Worm (Caenorhabditis elegans) whole organism, young adult: ENCODE measurements around the gene rgs-2.

Source experiments
- B0035.1 ChIP-seq: sonication (generic microtip); optimal IDR thresholded peaks from 2 replicates; lab custom pipeline; 2016; ENCODE audit warnings: missing genetic modification characterization, mild to moderate bottlenecking, missing compliant biosample characterization, missing genotype, missing genetic modification reagents
- B0336.3 ChIP-seq: fragments of 200-800 bp; sonication (Bioruptor generic); IDR thresholded peaks from 2 replicates; pipeline ENCODE4 v1.3.6; 2022; ENCODE audit warnings: missing genetic modification characterization, missing compliant biosample characterization
- F10E7.11 ChIP-seq: sonication (generic microtip); optimal IDR thresholded peaks from 2 replicates; lab custom pipeline; 2017; ENCODE audit warnings: mild to moderate bottlenecking, missing genetic modification characterization, moderate library complexity, missing compliant biosample characterization
- F22D6.2 ChIP-seq: sonication (generic microtip); optimal IDR thresholded peaks from 2 replicates; lab custom pipeline; 2016; ENCODE audit warnings: mild to moderate bottlenecking, missing genetic modification characterization, missing compliant biosample characterization
- F49E8.2 ChIP-seq: sonication (generic microtip); optimal IDR thresholded peaks from 3 replicates; lab custom pipeline; 2017; ENCODE audit warnings: missing genetic modification characterization, mild to moderate bottlenecking, missing compliant biosample characterization, antibody characterized with exemption, moderate library complexity; ENCODE audit not compliant: insufficient read depth
- K11D2.4 ChIP-seq: fragments of 200-800 bp; sonication (Bioruptor generic); IDR thresholded peaks from 2 replicates; pipeline ENCODE4 v1.3.6; 2022; ENCODE audit warnings: missing genetic modification reagents, missing genetic modification characterization, missing compliant biosample characterization
- K12H6.12 ChIP-seq: fragments of 200-800 bp; sonication (Bioruptor generic); optimal IDR thresholded peaks from 2 replicates; lab custom pipeline; 2018; ENCODE audit warnings: mild to moderate bottlenecking, missing genetic modification characterization, missing compliant biosample characterization
- T07F8.4 ChIP-seq: sonication (generic microtip); optimal IDR thresholded peaks from 2 replicates; lab custom pipeline; 2016; ENCODE audit warnings: mild to moderate bottlenecking, missing genetic modification characterization, moderate library complexity, missing compliant biosample characterization
- Y53F4B.3 ChIP-seq: fragments of 200-800 bp; sonication (Bioruptor generic); IDR thresholded peaks from 2 replicates; pipeline ENCODE4 v1.3.6; 2022; ENCODE audit warnings: missing genetic modification reagents, missing genetic modification characterization, missing compliant biosample characterization
- Y56A3A.18 ChIP-seq: fragments of 200-800 bp; sonication (Bioruptor generic); IDR thresholded peaks from 2 replicates; pipeline ENCODE4 v1.3.6; 2022; ENCODE audit warnings: missing genetic modification reagents, missing genetic modification characterization, missing compliant biosample characterization
- ZK185.1 ChIP-seq: sonication (generic microtip); optimal IDR thresholded peaks from 2 replicates; lab custom pipeline; 2016; ENCODE audit warnings: mild to moderate bottlenecking, missing genetic modification characterization, missing compliant biosample characterization; ENCODE audit not compliant: poor library complexity, severe bottlenecking
- akir-1 ChIP-seq: fragments of 200-800 bp; sonication (Bioruptor generic); optimal IDR thresholded peaks from 2 replicates; lab custom pipeline; 2018; ENCODE audit warnings: mild to moderate bottlenecking, missing genetic modification characterization, moderate library complexity, missing compliant biosample characterization
- ama-1 ChIP-seq, 3 experiments: fragments of 150-350 bp in 1 of 3; sonication (generic microtip) in 2 of 3; optimal IDR thresholded peaks; 2 replicates each; lab custom pipeline; 2014 to 2018; ENCODE audit warnings: missing biosample characterization in 2 of 3, missing genetic modification characterization in 2 of 3, missing genetic modification reagents in 2 of 3
- attf-5 ChIP-seq: fragments of 200-800 bp; sonication (Bioruptor generic); optimal IDR thresholded peaks from 2 replicates; lab custom pipeline; 2018; ENCODE audit warnings: mild to moderate bottlenecking, missing genetic modification characterization, missing compliant biosample characterization
- cebp-1 ChIP-seq, 2 experiments: fragments of 200-800 bp in 1 of 2; sonication (Bioruptor generic) in 1 of 2; sonication (generic microtip) in 1 of 2; IDR thresholded peaks in 1 of 2; optimal IDR thresholded peaks in 1 of 2; 2 replicates each; pipeline versions ENCODE4 v1.3.6 to Lab custom; 2017 to 2022; ENCODE audit warnings: missing compliant biosample characterization in 2 of 2, missing genetic modification characterization in 2 of 2, mild to moderate bottlenecking in 1 of 2, missing genetic modification reagents in 1 of 2, moderate library complexity in 1 of 2
- ceh-100 ChIP-seq: fragments of 200-800 bp; sonication (Bioruptor generic); IDR thresholded peaks from 2 replicates; pipeline ENCODE4 v1.3.6; 2022; ENCODE audit warnings: missing genetic modification reagents, missing genetic modification characterization, missing compliant biosample characterization
- ceh-27 ChIP-seq: fragments of 200-800 bp; sonication (Bioruptor generic); optimal IDR thresholded peaks from 2 replicates; lab custom pipeline; 2018; ENCODE audit warnings: mild to moderate bottlenecking, missing genetic modification characterization, moderate library complexity, missing compliant biosample characterization
- chd-7 ChIP-seq: sonication (generic microtip); optimal IDR thresholded peaks from 2 replicates; lab custom pipeline; 2016; ENCODE audit warnings: mild to moderate bottlenecking, missing genetic modification characterization, moderate library complexity, missing compliant biosample characterization
- dpff-1 ChIP-seq: sonication (generic microtip); optimal IDR thresholded peaks from 2 replicates; lab custom pipeline; 2017; ENCODE audit warnings: mild to moderate bottlenecking, missing genetic modification characterization, missing compliant biosample characterization
- egrh-3 ChIP-seq: fragments of 200-800 bp; sonication (Bioruptor generic); IDR thresholded peaks from 2 replicates; pipeline ENCODE4 v1.3.6; 2022; ENCODE audit warnings: missing genetic modification reagents, missing genetic modification characterization, missing compliant biosample characterization
- ekl-4 ChIP-seq: fragments of 200-800 bp; sonication (Bioruptor generic); IDR thresholded peaks from 2 replicates; pipeline ENCODE4 v1.3.6; 2022; ENCODE audit warnings: missing genetic modification reagents, missing genetic modification characterization, missing compliant biosample characterization
- hsf-1 ChIP-seq: fragments of 200-800 bp; sonication (Bioruptor generic); IDR thresholded peaks from 2 replicates; pipeline ENCODE4 v1.3.6; 2022; ENCODE audit warnings: missing genetic modification reagents, missing genetic modification characterization, missing compliant biosample characterization
- lin-40 ChIP-seq: sonication (generic microtip); optimal IDR thresholded peaks from 2 replicates; lab custom pipeline; 2016; ENCODE audit warnings: missing genetic modification characterization, mild to moderate bottlenecking, missing compliant biosample characterization, missing genotype, missing genetic modification reagents
- lir-1 ChIP-seq: fragments of 200-800 bp; sonication (Bioruptor generic); conservative IDR thresholded peaks from 2 replicates; pipeline ENCODE4 v1.3.6; 2022; ENCODE audit warnings: missing genetic modification reagents, missing genetic modification characterization, missing compliant biosample characterization
- lsl-1 ChIP-seq: fragments of 200-800 bp; sonication (Bioruptor generic); optimal IDR thresholded peaks from 2 replicates; lab custom pipeline; 2018; ENCODE audit warnings: mild to moderate bottlenecking, missing genetic modification characterization, moderate library complexity, missing compliant biosample characterization
- madf-10 ChIP-seq: sonication (generic microtip); optimal IDR thresholded peaks from 2 replicates; lab custom pipeline; 2016; ENCODE audit warnings: mild to moderate bottlenecking, missing genetic modification characterization, missing compliant biosample characterization
- mcd-1 ChIP-seq: fragments of 200-800 bp; sonication (Bioruptor generic); IDR thresholded peaks from 2 replicates; pipeline ENCODE4 v1.3.6; 2022; ENCODE audit warnings: missing genetic modification reagents, missing genetic modification characterization, missing compliant biosample characterization
- mxl-1 ChIP-seq: sonication (generic microtip); optimal IDR thresholded peaks from 2 replicates; lab custom pipeline; 2016; ENCODE audit warnings: missing genetic modification characterization, missing compliant biosample characterization
- nfyb-1 ChIP-seq: fragments of 200-800 bp; sonication (Bioruptor generic); IDR thresholded peaks from 2 replicates; pipeline ENCODE4 v1.3.6; 2022; ENCODE audit warnings: missing genetic modification reagents, missing genetic modification characterization, missing compliant biosample characterization
- pbrm-1 ChIP-seq: fragments of 200-800 bp; sonication (Bioruptor generic); IDR thresholded peaks from 2 replicates; pipeline ENCODE4 v1.3.6; 2022; ENCODE audit warnings: missing genetic modification reagents, missing genetic modification characterization, missing compliant biosample characterization
- pha-4 ChIP-seq: fragments of 150-350 bp; sonication (generic microtip); optimal IDR thresholded peaks from 2 replicates; lab custom pipeline; 2014; ENCODE audit warnings: missing biosample characterization, missing genetic modification reagents, missing genetic modification characterization
- rcor-1 ChIP-seq: fragments of 200-800 bp; sonication (Bioruptor generic); IDR thresholded peaks from 2 replicates; pipeline ENCODE4 v1.3.6; 2022; ENCODE audit warnings: missing genetic modification reagents, missing genetic modification characterization, missing compliant biosample characterization
- rec-8 ChIP-seq, 2 experiments: sonication (generic microtip); optimal IDR thresholded peaks; 2 replicates each; lab custom pipeline; 2016; ENCODE audit warnings: mild to moderate bottlenecking in 2 of 2, missing genetic modification characterization in 2 of 2, missing genetic modification reagents in 2 of 2, missing genotype in 2 of 2, missing biosample characterization in 1 of 2, missing compliant biosample characterization in 1 of 2, moderate library complexity in 1 of 2
- rpc-1 ChIP-seq, 2 experiments: fragments of 150-350 bp in 1 of 2; sonication (generic microtip) in 1 of 2; optimal IDR thresholded peaks; 2 replicates each; lab custom pipeline; 2014 to 2018; ENCODE audit warnings: missing biosample characterization in 1 of 2, missing genetic modification characterization in 1 of 2, missing genetic modification reagents in 1 of 2, missing genotype in 1 of 2
- sdz-38 ChIP-seq: sonication (generic microtip); optimal IDR thresholded peaks from 2 replicates; lab custom pipeline; 2016; ENCODE audit warnings: missing genotype, missing genetic modification characterization, missing compliant biosample characterization
- sea-2 ChIP-seq: fragments of 200-800 bp; sonication (Bioruptor generic); IDR thresholded peaks from 2 replicates; pipeline ENCODE4 v1.3.6; 2022; ENCODE audit warnings: missing genetic modification characterization, missing compliant biosample characterization
- snpc-1.1 ChIP-seq: sonication (generic microtip); optimal IDR thresholded peaks from 2 replicates; lab custom pipeline; 2017; ENCODE audit warnings: missing genetic modification characterization, mild to moderate bottlenecking, missing compliant biosample characterization, antibody characterized with exemption, moderate library complexity, missing genotype, missing genetic modification reagents; ENCODE audit not compliant: insufficient read depth
- snpc-4 ChIP-seq, 5 experiments: fragments of 150-350 bp in 1 of 5; sonication (generic microtip) in 4 of 5; optimal IDR thresholded peaks; 2 replicates each; lab custom pipeline; 2014 to 2018; ENCODE audit warnings: missing genetic modification characterization in 5 of 5, missing biosample characterization in 3 of 5, antibody characterized with exemption in 2 of 5, mild to moderate bottlenecking in 2 of 5, missing compliant biosample characterization in 2 of 5, missing genotype in 2 of 5, moderate library complexity in 2 of 5, missing genetic modification reagents in 1 of 5
- somi-1 ChIP-seq: fragments of 200-800 bp; sonication (Bioruptor generic); optimal IDR thresholded peaks from 2 replicates; lab custom pipeline; 2018; ENCODE audit warnings: mild to moderate bottlenecking, missing genetic modification characterization, missing compliant biosample characterization
- tbp1 ChIP-seq: fragments of 200-800 bp; sonication (Bioruptor generic); optimal IDR thresholded peaks from 2 replicates; lab custom pipeline; 2018; ENCODE audit warnings: mild to moderate bottlenecking, missing genetic modification characterization, missing compliant biosample characterization
- zfh-2 ChIP-seq: fragments of 200-800 bp; sonication (Bioruptor generic); conservative IDR thresholded peaks from 2 replicates; pipeline ENCODE4 v1.3.6; 2022; ENCODE audit warnings: missing genetic modification reagents, missing genetic modification characterization, missing compliant biosample characterization
- ztf-26 ChIP-seq: sonication (generic microtip); optimal IDR thresholded peaks from 2 replicates; lab custom pipeline; 2017; ENCODE audit warnings: missing genetic modification characterization, missing compliant biosample characterization
- ztf-6 ChIP-seq: fragments of 200-800 bp; sonication (Bioruptor generic); IDR thresholded peaks from 2 replicates; pipeline ENCODE4 v1.3.6; 2022; ENCODE audit warnings: missing genetic modification reagents, missing genetic modification characterization, missing compliant biosample characterization

Gene rgs-2

DNA sequence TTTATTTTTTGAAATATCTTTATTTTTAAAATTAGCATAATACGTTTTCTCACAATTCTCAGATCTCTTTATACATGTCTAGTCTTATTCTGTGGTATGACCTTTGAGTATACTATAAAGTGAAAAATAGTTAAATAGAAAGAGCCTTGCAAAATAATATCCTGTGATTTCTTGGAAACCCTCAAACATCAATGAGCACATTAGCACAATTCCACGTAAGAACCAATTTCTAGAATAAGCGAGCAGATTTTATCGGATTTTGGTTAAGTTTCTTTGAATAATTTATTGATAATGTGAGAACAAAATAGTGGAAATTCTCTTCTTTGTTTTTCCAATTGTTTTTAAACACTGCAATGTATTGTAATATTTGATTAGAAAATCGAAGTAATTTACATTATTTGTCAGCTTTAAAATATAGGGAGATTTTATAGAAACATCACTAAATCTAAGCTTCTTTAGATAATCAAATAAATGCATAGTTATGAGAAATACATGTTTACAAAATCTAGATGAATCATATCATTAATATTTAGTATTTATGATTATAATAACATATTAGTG is 43.4 kb upstream of the rgs-2 start:
- TF ChIP-seq dpff-1 (tag; lab: Kevin White, UChicago) (no peak), nfyb-1 (no peak), F49E8.2 (no peak), snpc-1.1 (tag; lab: Kevin White, UChicago) (no peak), ztf-6 (GFP tag; lab: Robert Waterston, UW) (no peak), hsf-1 (GFP tag; lab: Robert Waterston, UW) (no peak), lir-1 (GFP tag; lab: Robert Waterston, UW) (no peak), K12H6.12 (tag; lab: Kevin White, UChicago) (no peak), sea-2 (GFP tag; lab: Robert Waterston, UW) (no peak), rpc-1 (optimal IDR thresholded peaks at IDR 0.05; lab: Kevin White, UChicago) (no peak), rpc-1 (tag; optimal IDR thresholded peaks at IDR 0.05; lab: Kevin White, UChicago) (no peak), pha-4 (tag; lab: Kevin White, UChicago) (no peak), sdz-38 (tag; lab: Kevin White, UChicago) (no peak), rec-8 (tag; optimal IDR thresholded peaks at IDR 0.05; lab: Kevin White, UChicago) (no peak), akir-1 (GFP tag; lab: Kevin White, UChicago) (no peak), F10E7.11 (tag; lab: Kevin White, UChicago) (no peak)

DNA sequence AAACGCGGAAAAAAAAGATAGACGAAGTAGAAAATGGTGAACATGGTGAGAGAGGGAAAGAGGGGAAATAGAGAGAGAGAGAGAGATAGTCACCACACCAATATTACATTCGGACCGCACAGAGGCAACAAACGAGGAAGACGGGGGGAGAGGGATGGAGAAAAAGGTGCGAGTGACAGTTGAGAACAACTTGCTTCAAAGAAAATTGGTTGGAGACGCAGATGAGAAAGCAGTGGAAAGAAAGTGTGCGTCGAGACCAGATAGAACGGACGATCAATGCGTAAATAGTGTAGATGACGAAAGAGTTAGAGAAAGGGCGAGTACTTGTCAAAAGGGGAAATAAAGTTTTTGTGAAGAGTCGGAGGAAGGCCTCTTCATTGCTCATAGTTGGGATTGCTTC is 42.1 kb upstream of the rgs-2 start:
- TF ChIP-seq ekl-4 (GFP tag; lab: Robert Waterston, UW) (peak; percentile 47; the same call in 1 of the 2 replicates), B0035.1 (tag; lab: Kevin White, UChicago) (peak; percentile 48), tbp1 (GFP tag; lab: Kevin White, UChicago) (peak; percentile 48), mcd-1 (peak; percentile 56), snpc-4 (GFP tag; optimal IDR thresholded peaks at IDR 0.05; lab: Kevin White, UChicago) (no peak), snpc-4 (tag; optimal IDR thresholded peaks at IDR 0.05; lab: Kevin White, UChicago) (peak in 3 of 4 experiments; percentile 18 to 46 (median 38)), ZK185.1 (peak; percentile 20), cebp-1 (GFP tag; IDR thresholded peaks at IDR 0.05; lab: Robert Waterston, UW) (peak; percentile 40; the same call in 1 of the 2 replicates), cebp-1 (tag; optimal IDR thresholded peaks at IDR 0.05; lab: Kevin White, UChicago) (peak; percentile 87), ama-1 (optimal IDR thresholded peaks at IDR 0.05; lab: Kevin White, UChicago) (no peak), ama-1 (GFP tag; optimal IDR thresholded peaks at IDR 0.05; lab: Kevin White, UChicago) (no peak), K11D2.4 (GFP tag; lab: Robert Waterston, UW) (0 out of 2 replicates have a peak, but pooled peaks have one; percentile 28), ceh-27 (GFP tag; lab: Kevin White, UChicago) (peak; percentile 71), Y56A3A.18 (0 out of 2 replicates have a peak, but pooled peaks have one; percentile 36), egrh-3 (GFP tag; lab: Robert Waterston, UW) (0 out of 2 replicates have a peak, but pooled peaks have one; percentile 30), rcor-1 (GFP tag; lab: Robert Waterston, UW) (peak; percentile 39; the same call in 1 of the 2 replicates), lsl-1 (GFP tag; lab: Kevin White, UChicago) (no peak), pbrm-1 (peak; percentile 46), T07F8.4 (tag; lab: Kevin White, UChicago) (no peak), Y53F4B.3 (GFP tag; lab: Robert Waterston, UW) (no peak), K12H6.12 (tag; lab: Kevin White, UChicago) (peak; percentile 80), chd-7 (peak; percentile 25), mxl-1 (no peak), F22D6.2 (tag; lab: Kevin White, UChicago) (peak; percentile 7), ceh-100 (GFP tag; lab: Robert Waterston, UW) (0 out of 2 replicates have a peak, but pooled peaks have one; percentile 17), lin-40 (tag; lab: Kevin White, UChicago) (peak; percentile 85), ztf-26 (tag; lab: Kevin White, UChicago) (peak; percentile 7), madf-10 (peak; percentile 28), zfh-2 (no peak; the same call in none of the 2 replicates), somi-1 (peak; percentile 65), B0336.3 (GFP tag; lab: Robert Waterston, UW) (peak; percentile 69; the same call in 1 of the 2 replicates), nfyb-1 (peak; percentile 72; the same call in 1 of the 2 replicates), attf-5 (GFP tag; lab: Kevin White, UChicago) (peak; percentile 41)
